Worm (Caenorhabditis elegans): ENCODE results near the gene Y49E10.10.

The Y49E10.10 gene

DNA sequence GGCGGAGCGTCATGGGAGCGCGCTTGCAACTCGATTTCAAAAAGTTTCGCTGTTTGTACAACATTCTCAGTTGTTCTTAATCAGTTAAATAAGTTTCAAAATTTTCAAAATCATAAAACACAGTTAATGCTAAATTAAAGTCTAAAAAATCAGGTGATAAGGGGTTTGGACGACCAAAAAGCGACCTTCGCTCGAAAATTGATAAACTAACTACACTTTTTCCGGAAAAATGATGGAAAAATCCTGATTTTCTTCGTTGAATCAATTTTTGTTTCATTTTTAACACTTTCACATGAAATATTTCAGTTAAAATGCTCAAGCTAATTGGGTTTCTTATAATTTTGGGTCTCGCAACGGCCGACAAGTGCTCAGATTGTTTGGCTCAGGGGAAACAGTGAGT, 34.9 kb downstream of the Y49E10.10 start, which contains the start of gene Y49E10.16:
Y49E10.16 (plus strand) TSS at position 301 of the 400 bp plus-strand sequence.
- no peak for TF ChIP-seq dpff-1 (tag; optimal IDR thresholded peaks at IDR 0.05)
- TF ChIP-seq ztf-28 (GFP tag; IDR thresholded peaks at IDR 0.05): no peak
- no peak for TF ChIP-seq Y79H2A.3 (GFP tag; conservative IDR thresholded peaks at IDR 0.05)
- no peak for TF ChIP-seq unc-62 (GFP tag; optimal IDR thresholded peaks at IDR 0.05)

DNA sequence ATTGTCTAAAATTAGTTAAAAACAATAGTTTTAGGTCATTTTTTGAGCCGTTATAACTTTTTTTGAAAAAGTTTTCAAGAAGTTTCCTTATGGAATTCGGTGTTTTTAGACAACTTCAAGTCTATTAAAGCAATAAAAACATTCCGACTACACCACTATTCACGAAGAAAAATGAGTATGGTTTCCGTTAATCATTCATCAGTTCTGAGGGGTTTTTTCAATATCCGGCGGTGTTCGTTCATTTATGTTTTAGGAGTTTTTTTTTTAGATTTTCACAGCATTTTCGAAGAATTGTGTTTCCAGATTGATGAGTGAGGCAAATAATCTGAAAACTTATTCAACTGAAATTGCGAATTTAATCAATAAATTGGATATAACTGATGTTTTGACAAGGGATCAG, 38.8 kb downstream of the Y49E10.10 start, which contains the start of gene Y49E10.27:
Y49E10.27 (plus strand) TSS at position 301 of the 400 bp plus-strand sequence.
- TF ChIP-seq unc-130 (GFP tag; optimal IDR thresholded peaks at IDR 0.05) (no peak), die-1 (tag; optimal IDR thresholded peaks at IDR 0.05) (no peak), tbx-9 (tag; optimal IDR thresholded peaks at IDR 0.05; ENCODE audit: borderline replicate concordance) (no peak), hrde-1 (tag; optimal IDR thresholded peaks at IDR 0.05; ENCODE audit: borderline replicate concordance) (no peak), ztf-6 (GFP tag; IDR thresholded peaks at IDR 0.05) (no peak), ztf-26 (tag; optimal IDR thresholded peaks at IDR 0.05) (no peak), snpc-1.1 (tag; optimal IDR thresholded peaks at IDR 0.05; ENCODE audit: insufficient read depth) (no peak), F37B4.10 (GFP tag; IDR thresholded peaks at IDR 0.05) (no peak), xnd-1 (tag; optimal IDR thresholded peaks at IDR 0.05) (no peak), madf-8 (GFP tag; conservative IDR thresholded peaks at IDR 0.05) (no peak), dpff-1 (tag; optimal IDR thresholded peaks at IDR 0.05) (no peak), ama-1 (optimal IDR thresholded peaks at IDR 0.05) (no peak), ama-1 (GFP tag; optimal IDR thresholded peaks at IDR 0.05) (no peak), egl-44 (GFP tag; IDR thresholded peaks at IDR 0.05) (no peak)

DNA sequence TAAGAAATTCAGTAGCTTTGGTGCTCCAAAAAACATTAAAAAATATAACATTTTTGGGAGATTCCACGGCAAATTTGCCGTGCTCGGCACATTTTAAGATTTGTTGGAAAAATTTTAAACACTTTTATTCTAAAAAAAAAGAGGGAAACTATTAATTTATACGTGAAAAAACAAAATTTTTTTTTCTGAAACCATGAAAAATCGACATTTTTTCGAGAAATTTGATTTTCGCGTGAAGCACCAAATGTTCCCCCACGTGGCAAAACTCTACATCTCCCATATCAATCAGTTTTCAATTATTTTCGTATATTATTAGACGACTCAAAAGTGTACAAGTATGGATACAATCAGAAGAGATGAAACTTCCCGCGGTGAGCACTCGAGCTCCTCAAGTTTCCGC, 41.0 kb downstream of the Y49E10.10 start, which contains the start of gene fbxa-218:
fbxa-218 (plus strand) TSS at position 301 of the 400 bp plus-strand sequence.
- TF ChIP-seq attf-5 (GFP tag; optimal IDR thresholded peaks at IDR 0.05) (no peak), dox-1 (GFP tag; IDR thresholded peaks at IDR 0.05) (no peak)

DNA sequence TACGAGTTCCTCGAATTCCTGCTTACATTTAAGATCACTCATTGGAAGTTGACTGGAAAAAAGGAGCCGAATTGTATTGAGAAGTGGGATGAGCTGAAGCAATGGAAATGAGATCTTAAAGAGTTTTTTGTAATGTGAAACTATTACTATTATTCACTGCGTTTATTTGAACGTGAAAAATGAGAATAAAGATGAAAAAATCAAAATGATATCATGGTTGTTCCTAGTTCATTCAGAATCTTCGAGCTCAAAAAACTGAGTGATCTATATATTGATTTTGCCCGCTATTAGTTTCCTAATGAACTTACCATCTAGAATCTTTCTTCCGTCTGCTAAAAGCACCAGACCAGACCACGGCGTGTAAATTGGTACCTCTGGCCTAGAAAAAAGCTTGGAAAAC, 41.8 kb downstream of the Y49E10.10 start:
- no peak for TF ChIP-seq lsy-27 (tag; optimal IDR thresholded peaks at IDR 0.05; ENCODE audit: borderline replicate concordance, insufficient read depth)

ce11 chrIII:12439056-12439455, 43.8 kb downstream of the Y49E10.10 start:
- TF ChIP-seq ztf-6 (GFP tag; IDR thresholded peaks at IDR 0.05): no peak
- TF ChIP-seq hmg-20 (GFP tag; IDR thresholded peaks at IDR 0.05): no peak
- TF ChIP-seq K11D2.4 (GFP tag; IDR thresholded peaks at IDR 0.05): no peak
- no peak for TF ChIP-seq F57A8.1 (GFP tag; optimal IDR thresholded peaks at IDR 0.05)
- no peak for TF ChIP-seq F49E8.2 (tag; optimal IDR thresholded peaks at IDR 0.05; ENCODE audit: insufficient read depth)
- no peak for TF ChIP-seq F37B4.10 (GFP tag; IDR thresholded peaks at IDR 0.05)
- TF ChIP-seq zfh-2 (GFP tag; conservative IDR thresholded peaks at IDR 0.05): peak; percentile 53; the same call in 1 of the 2 replicates
- TF ChIP-seq tbp1 (GFP tag; optimal IDR thresholded peaks at IDR 0.05): no peak
- no peak for TF ChIP-seq nfya-2 (GFP tag; IDR thresholded peaks at IDR 0.05)
- TF ChIP-seq egrh-3 (GFP tag; IDR thresholded peaks at IDR 0.05): peak; percentile 64; the same call in 1 of the 2 replicates
- TF ChIP-seq gei-17 (GFP tag; optimal IDR thresholded peaks at IDR 0.05): no peak
- no peak for TF ChIP-seq lin-35 (GFP tag; optimal IDR thresholded peaks at IDR 0.05)
- no peak for TF ChIP-seq mxl-1 (tag; optimal IDR thresholded peaks at IDR 0.05)

Data from whole organism, young adult.